Worm (Caenorhabditis elegans): ENCODE results near the gene gtr-1.

Gene gtr-1

ce11 chrX:827502-827901, 24.9 kb downstream of the gtr-1 start:
- no peak for TF ChIP-seq lin-39 (tag; optimal IDR thresholded peaks at IDR 0.05)
- peak; percentile 67 for TF ChIP-seq nhr-20 (tag; optimal IDR thresholded peaks at IDR 0.05)
- TF ChIP-seq C16A3.4 (tag; optimal IDR thresholded peaks at IDR 0.05), result peak; percentile 24
- TF ChIP-seq pag-3 (tag; optimal IDR thresholded peaks at IDR 0.05; ENCODE audit: borderline replicate concordance, insufficient read depth), result peak; percentile 82
- peak; percentile 93 for TF ChIP-seq lin-14 (GFP tag; optimal IDR thresholded peaks at IDR 0.05)
- TF ChIP-seq ceh-90 (tag; optimal IDR thresholded peaks at IDR 0.05), result no peak
- peak; percentile 50 for TF ChIP-seq irx-1 (tag; optimal IDR thresholded peaks at IDR 0.05)
- TF ChIP-seq lin-35 (GFP tag; optimal IDR thresholded peaks at IDR 0.05), result peak; percentile 51 to 65
- peak; percentile 72 for TF ChIP-seq swsn-7 (tag; optimal IDR thresholded peaks at IDR 0.05)
- TF ChIP-seq skn-1 (tag; optimal IDR thresholded peaks at IDR 0.05), result peak; percentile 83
- TF ChIP-seq jun-1 (tag; optimal IDR thresholded peaks at IDR 0.05), result peak; percentile 7
- peak; percentile 25 for TF ChIP-seq zag-1 (tag; optimal IDR thresholded peaks at IDR 0.05)
- TF ChIP-seq fkh-8 (tag; optimal IDR thresholded peaks at IDR 0.05), result peak; percentile 76
- peak; percentile 78 for TF ChIP-seq nhr-47 (tag; optimal IDR thresholded peaks at IDR 0.05)
- TF ChIP-seq blmp-1 (tag; optimal IDR thresholded peaks at IDR 0.05), result peak; percentile 90
- TF ChIP-seq grh-1 (GFP tag; IDR thresholded peaks at IDR 0.05), result no peak
- peak; percentile 78 for TF ChIP-seq fos-1 (tag; optimal IDR thresholded peaks at IDR 0.05)
- TF ChIP-seq fkh-10 (GFP tag; optimal IDR thresholded peaks at IDR 0.05), result peak; percentile 93
- peak; percentile 42 for TF ChIP-seq nhr-85 (tag)
- peak; percentile 54 for TF ChIP-seq rnt-1 (tag; optimal IDR thresholded peaks at IDR 0.05)
- peak; percentile 77 for TF ChIP-seq tbx-2 (tag; optimal IDR thresholded peaks at IDR 0.05)
- peak; percentile 59 for TF ChIP-seq ceh-8 (GFP tag; optimal IDR thresholded peaks at IDR 0.05)
- TF ChIP-seq nhr-77 (tag; optimal IDR thresholded peaks at IDR 0.05), result peak; percentile 57
- TF ChIP-seq egl-13 (tag; optimal IDR thresholded peaks at IDR 0.05), result no peak
- peak; percentile 45 for TF ChIP-seq nhr-237 (tag; optimal IDR thresholded peaks at IDR 0.05)
- peak; percentile 15 for TF ChIP-seq lin-13 (GFP tag; optimal IDR thresholded peaks at IDR 0.05)
- peak; percentile 55 to 75 for TF ChIP-seq lsy-2 (tag; optimal IDR thresholded peaks at IDR 0.05)
- no peak for TF ChIP-seq hpl-2 (GFP tag; optimal IDR thresholded peaks at IDR 0.05)
- TF ChIP-seq elt-2 (tag; optimal IDR thresholded peaks at IDR 0.05), result no peak
- peak; percentile 49 for TF ChIP-seq dsc-1 (tag; optimal IDR thresholded peaks at IDR 0.05)
- TF ChIP-seq unc-86 (tag; optimal IDR thresholded peaks at IDR 0.05), result peak; percentile 56
- TF ChIP-seq xbp-1 (tag; optimal IDR thresholded peaks at IDR 0.05), result peak; percentile 25
- TF ChIP-seq alr-1 (tag; optimal IDR thresholded peaks at IDR 0.05; ENCODE audit: borderline replicate concordance), result no peak
- TF ChIP-seq ama-1 (optimal IDR thresholded peaks at IDR 0.05), result no peak
- TF ChIP-seq efl-1 (optimal IDR thresholded peaks at IDR 0.05), result peak; percentile 34 to 69
- peak in 1 of 2 experiments; percentile 85 for TF ChIP-seq efl-1 (GFP tag; optimal IDR thresholded peaks at IDR 0.05 in 1 of 2)
- peak; percentile 81 for TF ChIP-seq nhr-71 (tag; optimal IDR thresholded peaks at IDR 0.05)
- TF ChIP-seq dpl-1 (GFP tag; optimal IDR thresholded peaks at IDR 0.05), result peak in 1 of 3 experiments; percentile 14
- peak; percentile 26 to 50 (median 41) for TF ChIP-seq ceh-82 (tag; optimal IDR thresholded peaks at IDR 0.05)
- TF ChIP-seq nhr-11 (tag; optimal IDR thresholded peaks at IDR 0.05), result peak; percentile 40
- TF ChIP-seq mep-1 (tag; optimal IDR thresholded peaks at IDR 0.05), result peak; percentile 75
- peak; percentile 79 for TF ChIP-seq snu-23 (GFP tag; optimal IDR thresholded peaks at IDR 0.05)
- TF ChIP-seq Y116A8C.19 (tag; optimal IDR thresholded peaks at IDR 0.05; ENCODE audit: borderline replicate concordance), result no peak
- peak in 1 of 2 experiments; percentile 68 for TF ChIP-seq mdl-1 (tag; optimal IDR thresholded peaks at IDR 0.05)

ce11 chrX:828603-829002, 26.0 kb downstream of the gtr-1 start, which contains the start of gene wdr-54:
TSS of gene wdr-54 (plus strand) at chrX:828903.
- TF ChIP-seq nhr-20 (tag; optimal IDR thresholded peaks at IDR 0.05) (no peak), pag-3 (tag; optimal IDR thresholded peaks at IDR 0.05; ENCODE audit: borderline replicate concordance, insufficient read depth) (no peak), mef-2 (tag; optimal IDR thresholded peaks at IDR 0.05) (no peak), aha-1 (tag; optimal IDR thresholded peaks at IDR 0.05) (no peak), ztf-11 (tag; optimal IDR thresholded peaks at IDR 0.05) (no peak), ceh-63 (GFP tag; optimal IDR thresholded peaks at IDR 0.05) (no peak), nhr-71 (tag; optimal IDR thresholded peaks at IDR 0.05) (no peak), elt-2 (tag; optimal IDR thresholded peaks at IDR 0.05) (no peak)
